Worm (Caenorhabditis elegans): ENCODE measurements around the gene R05G6.4.

ce11 chrIV:7516167-7516566, 3.1 kb downstream of the R05G6.4 start, which contains the start of the genes R05G6.9 and R05G6.3:
- no peak for TF ChIP-seq K09A11.1 (tag; optimal IDR thresholded peaks at IDR 0.05; ENCODE audit: insufficient read depth)
- no peak for TF ChIP-seq hlh-30 (tag; optimal IDR thresholded peaks at IDR 0.05; ENCODE audit: insufficient read depth)
- no peak for TF ChIP-seq ceh-31 (tag; optimal IDR thresholded peaks at IDR 0.05)
- TF ChIP-seq sox-2 (GFP tag; IDR thresholded peaks at IDR 0.05), result no peak
- no peak for TF ChIP-seq gmeb-2 (tag; optimal IDR thresholded peaks at IDR 0.05)
- TF ChIP-seq rnt-1 (tag; optimal IDR thresholded peaks at IDR 0.05), result no peak
- no peak for TF ChIP-seq unc-3 (GFP tag; conservative IDR thresholded peaks at IDR 0.05)
- no peak for TF ChIP-seq unc-3 (tag; optimal IDR thresholded peaks at IDR 0.05)
- TF ChIP-seq ama-1 (optimal IDR thresholded peaks at IDR 0.05), result no peak

All from whole organism, late embryonic.